Fruit fly (Drosophila melanogaster): ENCODE data around the gene Cpsf5.

DNA sequence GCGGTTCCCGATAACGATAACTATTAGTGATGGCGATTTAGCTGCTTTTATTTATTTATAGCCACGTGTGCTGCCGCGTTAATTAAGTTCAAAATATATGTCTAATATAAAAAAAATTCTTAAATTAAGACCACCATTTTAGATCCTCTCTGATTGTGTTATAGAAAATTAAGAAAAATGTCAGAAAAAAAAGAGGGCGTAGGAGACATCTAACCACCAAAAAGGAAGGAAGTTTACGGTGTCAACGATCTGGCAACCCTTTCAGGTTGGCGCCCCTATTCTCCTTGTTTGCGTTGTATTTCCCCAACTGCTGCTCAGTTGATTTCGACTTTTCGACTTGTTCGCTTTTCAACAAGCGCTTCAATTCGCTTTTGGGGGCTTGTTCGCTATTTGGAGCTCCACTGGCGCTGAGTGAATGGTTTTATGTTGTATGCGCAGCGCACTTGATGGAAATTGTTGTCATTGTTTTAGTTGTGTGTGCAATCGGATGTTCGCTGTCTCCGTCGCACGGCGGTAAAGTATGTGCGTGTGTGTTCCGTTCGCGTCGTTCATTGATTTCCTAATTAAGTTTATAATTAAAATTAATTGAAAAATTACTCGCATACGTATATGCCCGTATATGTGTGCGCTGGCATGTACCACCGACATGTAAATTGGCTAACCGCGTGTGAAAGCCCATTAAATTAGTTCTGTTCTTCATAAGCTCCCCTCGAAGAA is 50.1 kb downstream of the Cpsf5 start, which contains the start of the genes CG3434 and CG44838:
- TF ChIP-seq psq (optimal IDR thresholded peaks at IDR 0.05) (no peak), h (optimal IDR thresholded peaks at IDR 0.05) (no peak), Sin3A (optimal IDR thresholded peaks at IDR 0.05) (no peak)

Measured in Kc167 (cell line).